Worm (Caenorhabditis elegans): ENCODE data around the gene srxa-1.

The srxa-1 gene

ce11 chrV:20771702-20772101 is 39.8 kb downstream of the srxa-1 start:
- TF ChIP-seq scrt-1 (GFP tag; IDR thresholded peaks at IDR 0.05) (no peak), sea-1 (GFP tag; conservative IDR thresholded peaks at IDR 0.05) (no peak)

ce11 chrV:20773647-20774046 is 41.8 kb downstream of the srxa-1 start, which contains the start of gene F38A6.5:
TSS of gene F38A6.5 (minus strand) at chrV:20773747.
- TF ChIP-seq tra-4 (tag; optimal IDR thresholded peaks at IDR 0.05) (no peak), sea-1 (GFP tag; conservative IDR thresholded peaks at IDR 0.05) (no peak), ceh-13 (GFP tag; optimal IDR thresholded peaks at IDR 0.05) (no peak)

ce11 chrV:20775269-20775668 is 43.4 kb downstream of the srxa-1 start, which contains the start of gene F38A6.4:
TSS of gene F38A6.4 (minus strand) at chrV:20775369.
- TF ChIP-seq aly-1 (tag; optimal IDR thresholded peaks at IDR 0.05): no peak
- no peak for TF ChIP-seq hnd-1 (tag; optimal IDR thresholded peaks at IDR 0.05)
- TF ChIP-seq ets-7 (tag; optimal IDR thresholded peaks at IDR 0.05): no peak
- TF ChIP-seq tbx-11 (GFP tag; IDR thresholded peaks at IDR 0.05): no peak
- TF ChIP-seq scrt-1 (GFP tag; IDR thresholded peaks at IDR 0.05): no peak
- no peak for TF ChIP-seq hmbx-1 (tag; optimal IDR thresholded peaks at IDR 0.05)
- TF ChIP-seq tbx-37 (GFP tag; conservative IDR thresholded peaks at IDR 0.05): no peak
- no peak for TF ChIP-seq hmg-4 (GFP tag; optimal IDR thresholded peaks at IDR 0.05)

ce11 chrV:20776761-20777160 is 44.9 kb downstream of the srxa-1 start:
- TF ChIP-seq tbx-37 (GFP tag; conservative IDR thresholded peaks at IDR 0.05) (no peak), ceh-36 (tag; optimal IDR thresholded peaks at IDR 0.05) (no peak), ets-7 (tag; optimal IDR thresholded peaks at IDR 0.05) (no peak), hmg-4 (GFP tag; optimal IDR thresholded peaks at IDR 0.05) (no peak), tbx-11 (GFP tag; IDR thresholded peaks at IDR 0.05) (no peak), B0310.2 (tag; optimal IDR thresholded peaks at IDR 0.05) (no peak), scrt-1 (GFP tag; IDR thresholded peaks at IDR 0.05) (no peak), flt-1 (GFP tag; IDR thresholded peaks at IDR 0.05) (no peak), pes-1 (GFP tag; IDR thresholded peaks at IDR 0.05) (no peak), hmbx-1 (tag; optimal IDR thresholded peaks at IDR 0.05) (no peak), sea-1 (GFP tag; conservative IDR thresholded peaks at IDR 0.05) (no peak)

ce11 chrV:20778257-20778697 is 46.4 kb downstream of the srxa-1 start:
- peak; percentile 21 for TF ChIP-seq F13C5.2 (tag; optimal IDR thresholded peaks at IDR 0.05)
- peak; percentile 10 for TF ChIP-seq hmg-4 (GFP tag; optimal IDR thresholded peaks at IDR 0.05)
- TF ChIP-seq ets-7 (tag; optimal IDR thresholded peaks at IDR 0.05): no peak

ce11 chrV:20778886-20779285 is 47.0 kb downstream of the srxa-1 start:
- TF ChIP-seq scrt-1 (GFP tag; IDR thresholded peaks at IDR 0.05) (no peak), aly-1 (tag; optimal IDR thresholded peaks at IDR 0.05) (no peak), hmg-4 (GFP tag; optimal IDR thresholded peaks at IDR 0.05) (no peak), hmbx-1 (tag; optimal IDR thresholded peaks at IDR 0.05) (no peak), tra-4 (tag; optimal IDR thresholded peaks at IDR 0.05) (no peak), ceh-36 (tag; optimal IDR thresholded peaks at IDR 0.05) (no peak), B0310.2 (tag; optimal IDR thresholded peaks at IDR 0.05) (no peak), tbx-11 (GFP tag; IDR thresholded peaks at IDR 0.05) (no peak), sea-1 (GFP tag; conservative IDR thresholded peaks at IDR 0.05) (no peak), hnd-1 (tag; optimal IDR thresholded peaks at IDR 0.05) (no peak), pes-1 (GFP tag; IDR thresholded peaks at IDR 0.05) (no peak), ceh-13 (GFP tag; optimal IDR thresholded peaks at IDR 0.05) (no peak)

- no peak for TF ChIP-seq hnd-1 (tag; optimal IDR thresholded peaks at IDR 0.05)
- no peak for TF ChIP-seq F13C5.2 (tag; optimal IDR thresholded peaks at IDR 0.05)
- TF ChIP-seq ama-1 (optimal IDR thresholded peaks at IDR 0.05): no peak
- TF ChIP-seq tbx-11 (GFP tag; IDR thresholded peaks at IDR 0.05): no peak
- no peak for TF ChIP-seq sea-1 (GFP tag; conservative IDR thresholded peaks at IDR 0.05)
- TF ChIP-seq tbx-37 (GFP tag; conservative IDR thresholded peaks at IDR 0.05): no peak
- no peak for TF ChIP-seq flt-1 (GFP tag; IDR thresholded peaks at IDR 0.05)
- no peak for TF ChIP-seq pes-1 (GFP tag; IDR thresholded peaks at IDR 0.05)
- TF ChIP-seq scrt-1 (GFP tag; IDR thresholded peaks at IDR 0.05): no peak
- TF ChIP-seq B0310.2 (tag; optimal IDR thresholded peaks at IDR 0.05): no peak
- TF ChIP-seq hmbx-1 (tag; optimal IDR thresholded peaks at IDR 0.05): no peak
- TF ChIP-seq aly-1 (tag; optimal IDR thresholded peaks at IDR 0.05): no peak
Measured at ce11 chrV:20779707-20780346, 47.9 kb downstream of the srxa-1 start.

- TF ChIP-seq ets-7 (tag; optimal IDR thresholded peaks at IDR 0.05) (no peak), sea-1 (GFP tag; conservative IDR thresholded peaks at IDR 0.05) (no peak), pes-1 (GFP tag; IDR thresholded peaks at IDR 0.05) (no peak), scrt-1 (GFP tag; IDR thresholded peaks at IDR 0.05) (no peak), tbx-37 (GFP tag; conservative IDR thresholded peaks at IDR 0.05) (no peak), hmbx-1 (tag; optimal IDR thresholded peaks at IDR 0.05) (no peak), tra-4 (tag; optimal IDR thresholded peaks at IDR 0.05) (no peak), flt-1 (GFP tag; IDR thresholded peaks at IDR 0.05) (no peak), ceh-13 (GFP tag; optimal IDR thresholded peaks at IDR 0.05) (no peak), ama-1 (optimal IDR thresholded peaks at IDR 0.05) (no peak), tbx-11 (GFP tag; IDR thresholded peaks at IDR 0.05) (no peak), hmg-4 (GFP tag; optimal IDR thresholded peaks at IDR 0.05) (no peak), hnd-1 (tag; optimal IDR thresholded peaks at IDR 0.05) (no peak), F13C5.2 (tag; optimal IDR thresholded peaks at IDR 0.05) (no peak), ceh-36 (tag; optimal IDR thresholded peaks at IDR 0.05) (no peak), aly-1 (tag; optimal IDR thresholded peaks at IDR 0.05) (no peak), B0310.2 (tag; optimal IDR thresholded peaks at IDR 0.05) (no peak)
Measured at ce11 chrV:20780400-20780799, 48.5 kb downstream of the srxa-1 start, which contains the start of gene hif-1. TSS of gene hif-1 (plus strand) at chrV:20780407.

Data from whole organism, early embryonic.